Fruit fly (Drosophila melanogaster): Measurements from ENCODE around the gene CG12096.

The CG12096 gene

dm6 chrX:13211357-13212137 is 52.1 kb downstream of the CG12096 start, which contains the start of gene sno:
Gene sno (minus strand): TSS chrX:13211674.
- TF ChIP-seq noc (tag; optimal IDR thresholded peaks at IDR 0.05) = no peak

DNA sequence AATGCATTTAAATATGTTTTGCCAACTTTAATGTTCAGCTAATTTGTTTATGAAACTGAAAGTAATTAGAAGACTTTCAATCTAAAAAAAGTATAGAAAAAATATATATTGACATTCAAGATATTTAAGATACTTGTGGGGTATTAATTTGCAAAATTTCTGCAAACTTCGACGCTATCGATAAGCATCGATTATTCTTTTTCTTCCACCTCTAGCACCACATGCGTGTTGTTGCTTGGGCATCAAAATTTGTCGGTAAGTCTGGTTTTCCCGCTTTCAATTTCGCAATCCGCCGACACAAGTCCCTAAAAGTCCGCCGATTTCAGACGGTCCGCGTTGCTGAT is 52.7 kb downstream of the CG12096 start, which contains the start of gene REG:
Gene REG (plus strand): TSS at position 188 of the 344 bp plus-strand sequence.
- TF ChIP-seq noc (tag; optimal IDR thresholded peaks at IDR 0.05) = no peak
